Worm (Caenorhabditis elegans): Measurements from ENCODE around the gene nas-31.

DNA sequence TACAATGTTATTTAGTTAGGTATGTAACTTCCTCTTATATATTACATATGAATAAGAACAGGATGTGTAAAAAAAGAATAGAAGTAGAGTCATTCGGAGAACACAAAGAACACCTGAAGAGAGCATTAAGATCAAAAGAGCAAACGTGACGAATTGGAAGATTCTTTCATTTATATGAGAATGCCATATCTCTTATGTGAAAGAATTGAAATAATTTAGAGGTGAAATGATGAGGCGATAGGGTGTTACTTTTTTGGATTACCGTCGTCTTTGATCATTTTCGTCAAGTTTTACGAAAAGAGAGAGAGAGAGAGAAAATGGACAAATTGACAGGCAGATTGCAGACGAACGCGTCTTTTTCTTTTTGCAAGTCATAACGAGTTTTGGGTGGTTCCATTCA lies 45.1 kb downstream of the nas-31 start:
- TF ChIP-seq lin-11 (tag; optimal IDR thresholded peaks at IDR 0.05) (no peak), crh-2 (tag; optimal IDR thresholded peaks at IDR 0.05) (peak; percentile 17), F13H6.1 (tag; optimal IDR thresholded peaks at IDR 0.05) (no peak), gmeb-1 (tag; optimal IDR thresholded peaks at IDR 0.05) (no peak), ceh-82 (tag; optimal IDR thresholded peaks at IDR 0.05) (no peak)

Measured in whole organism, L2 larva.